Worm (Caenorhabditis elegans): Measurements from ENCODE around the gene srg-46.

srg-46 gene

ce11 chrV:13380980-13381379, 17.5 kb downstream of the srg-46 start, which contains the start of gene cpz-2:
cpz-2 (plus strand) TSS chrV:13381189.
- TF ChIP-seq fos-1 (tag; optimal IDR thresholded peaks at IDR 0.05): peak; percentile 70
- no peak for TF ChIP-seq unc-39 (tag; optimal IDR thresholded peaks at IDR 0.05)
- no peak for TF ChIP-seq mab-5 (tag; optimal IDR thresholded peaks at IDR 0.05)
- no peak for TF ChIP-seq aly-2 (tag; optimal IDR thresholded peaks at IDR 0.05)
- TF ChIP-seq nhr-25 (tag; optimal IDR thresholded peaks at IDR 0.05): no peak
- TF ChIP-seq crh-2 (tag; optimal IDR thresholded peaks at IDR 0.05): peak; percentile 21
- TF ChIP-seq nhr-12 (tag; optimal IDR thresholded peaks at IDR 0.05): no peak
- no peak for TF ChIP-seq ama-1 (optimal IDR thresholded peaks at IDR 0.05)
- TF ChIP-seq ceh-82 (tag; optimal IDR thresholded peaks at IDR 0.05): no peak
- no peak for TF ChIP-seq unc-62 (GFP tag; optimal IDR thresholded peaks at IDR 0.05)
- no peak for TF ChIP-seq lin-11 (tag; optimal IDR thresholded peaks at IDR 0.05)
- no peak for TF ChIP-seq sma-9 (GFP tag; optimal IDR thresholded peaks at IDR 0.05)
- no peak for TF ChIP-seq sma-9 (tag; optimal IDR thresholded peaks at IDR 0.05)
- no peak for TF ChIP-seq alr-1 (tag; optimal IDR thresholded peaks at IDR 0.05)
- TF ChIP-seq mbf-1 (tag; optimal IDR thresholded peaks at IDR 0.05): no peak
- TF ChIP-seq ztf-1 (GFP tag; conservative IDR thresholded peaks at IDR 0.05): no peak
- no peak for TF ChIP-seq R02D3.7 (tag; optimal IDR thresholded peaks at IDR 0.05)
- no peak for TF ChIP-seq elt-1 (tag; optimal IDR thresholded peaks at IDR 0.05)
- no peak for TF ChIP-seq elt-3 (tag; optimal IDR thresholded peaks at IDR 0.05)
- peak; percentile 12 for TF ChIP-seq gmeb-1 (tag; optimal IDR thresholded peaks at IDR 0.05)
- no peak for TF ChIP-seq egl-27 (tag; optimal IDR thresholded peaks at IDR 0.05)
- no peak for TF ChIP-seq dmd-4 (tag; optimal IDR thresholded peaks at IDR 0.05)
- TF ChIP-seq nhr-10 (tag; optimal IDR thresholded peaks at IDR 0.05): no peak
- no peak for TF ChIP-seq nhr-129 (tag; optimal IDR thresholded peaks at IDR 0.05)
- no peak for TF ChIP-seq sem-4 (tag; optimal IDR thresholded peaks at IDR 0.05)
- TF ChIP-seq skn-1 (tag; optimal IDR thresholded peaks at IDR 0.05): peak; percentile 23
- TF ChIP-seq ZK546.5 (tag; optimal IDR thresholded peaks at IDR 0.05): no peak
- no peak for TF ChIP-seq blmp-1 (tag; optimal IDR thresholded peaks at IDR 0.05; ENCODE audit: insufficient read depth)
- no peak for TF ChIP-seq nhr-77 (tag; optimal IDR thresholded peaks at IDR 0.05)

ce11 chrV:13385798-13386197, 22.3 kb downstream of the srg-46 start, which contains the start of gene gcy-34:
gcy-34 (minus strand) TSS chrV:13385898.
- no peak for TF ChIP-seq elt-3 (tag; optimal IDR thresholded peaks at IDR 0.05)
- TF ChIP-seq dmd-4 (tag; optimal IDR thresholded peaks at IDR 0.05): no peak
- no peak for TF ChIP-seq alr-1 (tag; optimal IDR thresholded peaks at IDR 0.05)
- TF ChIP-seq nhr-237 (tag; optimal IDR thresholded peaks at IDR 0.05): no peak
- TF ChIP-seq lin-39 (tag; optimal IDR thresholded peaks at IDR 0.05): no peak
- TF ChIP-seq nhr-23 (tag; optimal IDR thresholded peaks at IDR 0.05): no peak
- TF ChIP-seq C34F6.9 (tag; optimal IDR thresholded peaks at IDR 0.05): no peak

ce11 chrV:13387472-13387871, 24.0 kb downstream of the srg-46 start:
- no peak for TF ChIP-seq mab-5 (tag; optimal IDR thresholded peaks at IDR 0.05)
- TF ChIP-seq ztf-4 (tag; optimal IDR thresholded peaks at IDR 0.05): no peak
- no peak for TF ChIP-seq blmp-1 (tag; optimal IDR thresholded peaks at IDR 0.05; ENCODE audit: insufficient read depth)
- TF ChIP-seq egl-27 (tag; optimal IDR thresholded peaks at IDR 0.05): no peak
- no peak for TF ChIP-seq elt-1 (tag; optimal IDR thresholded peaks at IDR 0.05)
- no peak for TF ChIP-seq Y55F3AM.14 (GFP tag; optimal IDR thresholded peaks at IDR 0.05)
- no peak for TF ChIP-seq fos-1 (tag; optimal IDR thresholded peaks at IDR 0.05)
- TF ChIP-seq dmd-4 (tag; optimal IDR thresholded peaks at IDR 0.05): no peak
- TF ChIP-seq C34F6.9 (tag; optimal IDR thresholded peaks at IDR 0.05): no peak
- no peak for TF ChIP-seq nhr-10 (tag; optimal IDR thresholded peaks at IDR 0.05)

ce11 chrV:13388961-13389360, 25.4 kb downstream of the srg-46 start:
- TF ChIP-seq lin-11 (tag; optimal IDR thresholded peaks at IDR 0.05) (no peak), ama-1 (optimal IDR thresholded peaks at IDR 0.05) (no peak), sem-4 (tag; optimal IDR thresholded peaks at IDR 0.05) (no peak), lin-13 (GFP tag; optimal IDR thresholded peaks at IDR 0.05) (no peak), lsy-2 (tag; optimal IDR thresholded peaks at IDR 0.05) (no peak), nhr-237 (tag; optimal IDR thresholded peaks at IDR 0.05) (no peak), zag-1 (tag; optimal IDR thresholded peaks at IDR 0.05) (no peak), dmd-4 (tag; optimal IDR thresholded peaks at IDR 0.05) (no peak), fos-1 (tag; optimal IDR thresholded peaks at IDR 0.05) (no peak), unc-39 (tag; optimal IDR thresholded peaks at IDR 0.05) (no peak)
